Fruit fly (Drosophila melanogaster): ENCODE results near the gene COX5A.

Gene COX5A

DNA sequence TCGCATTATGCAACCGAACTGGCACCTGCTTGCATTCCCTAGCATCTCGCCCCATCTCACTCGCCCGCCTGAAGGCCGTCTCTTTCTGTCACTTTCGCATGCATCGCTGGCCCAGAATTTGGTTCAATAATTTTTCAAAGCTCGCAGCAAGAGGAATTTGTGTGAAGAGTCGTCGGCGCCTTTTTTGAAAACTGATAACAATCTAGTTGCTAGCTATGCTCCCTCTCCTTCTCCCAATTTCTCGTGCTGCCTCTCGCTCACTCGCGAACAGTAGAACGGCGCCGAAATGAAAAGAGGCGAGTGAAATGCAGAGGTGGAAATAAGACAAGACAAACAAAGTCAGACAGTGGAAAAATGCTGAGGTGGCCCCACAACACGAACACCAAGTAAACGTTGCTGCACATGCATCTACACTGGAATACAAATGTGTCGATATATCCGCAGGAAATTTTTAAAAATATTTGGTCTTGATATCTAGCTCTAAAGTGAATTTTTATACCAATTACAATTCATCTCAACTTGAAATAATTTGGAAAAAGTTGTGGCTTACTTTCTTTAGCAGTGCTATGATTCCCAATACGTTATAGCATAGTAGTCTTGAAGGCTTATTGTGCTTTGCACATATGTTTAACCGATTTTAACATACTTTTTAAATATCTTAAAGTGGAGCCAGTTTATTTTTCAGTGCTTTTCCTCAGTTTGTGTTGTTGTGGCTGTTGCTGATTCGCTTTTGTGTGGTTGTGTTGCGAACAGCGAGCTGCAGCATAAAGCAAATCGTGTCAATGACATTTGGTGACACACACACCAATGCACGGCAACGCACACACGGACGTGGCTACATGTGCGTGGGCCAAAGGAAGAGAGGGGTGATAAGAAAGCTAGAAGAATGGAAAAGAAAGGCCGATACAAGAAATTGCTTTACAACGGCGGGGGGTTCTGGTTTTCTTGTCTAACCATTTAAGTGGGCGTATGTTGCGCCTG lies 32.0 kb downstream of the COX5A start (continued):
- TF ChIP-seq amos (GFP tag; IDR thresholded peaks at IDR 0.05; ENCODE audit: partially characterized antibody) (no peak), ato (GFP tag; IDR thresholded peaks at IDR 0.05; ENCODE audit: partially characterized antibody) (no peak), Xrp1 (GFP tag; IDR thresholded peaks at IDR 0.05) (peak; percentile 88), Sry-δ (GFP tag; optimal IDR thresholded peaks at IDR 0.05) (peak; percentile 13), CG7963 (GFP tag; IDR thresholded peaks at IDR 0.05; ENCODE audit: partially characterized antibody) (no peak), gcm (GFP tag; optimal IDR thresholded peaks at IDR 0.05) (peak; percentile 85), Med (GFP tag) (peak; percentile 87), cg (GFP tag; optimal IDR thresholded peaks at IDR 0.05) (peak; percentile 73), cato (GFP tag; optimal IDR thresholded peaks at IDR 0.05; ENCODE audit: borderline replicate concordance) (peak; percentile 70), NC2β (GFP tag; optimal IDR thresholded peaks at IDR 0.05) (peak; percentile 75), sc (optimal IDR thresholded peaks at IDR 0.05) (no peak), sc (GFP tag; optimal IDR thresholded peaks at IDR 0.05) (peak; percentile 90), CG7372 (GFP tag; IDR thresholded peaks at IDR 0.05) (no peak), CHES-1-like (GFP tag; optimal IDR thresholded peaks at IDR 0.05) (no peak), CG7839 (tag; optimal IDR thresholded peaks at IDR 0.05) (peak; percentile 87), CG10431 (GFP tag; optimal IDR thresholded peaks at IDR 0.05) (peak; percentile 88), CG14014 (GFP tag; IDR thresholded peaks at IDR 0.05) (no peak), sqz (GFP tag; optimal IDR thresholded peaks at IDR 0.05) (peak; percentile 78), emc (GFP tag; optimal IDR thresholded peaks at IDR 0.05) (no peak), tll (GFP tag; optimal IDR thresholded peaks at IDR 0.05) (no peak), da (GFP tag; optimal IDR thresholded peaks at IDR 0.05) (no peak), tap (tag; optimal IDR thresholded peaks at IDR 0.05) (peak; percentile 80), tx (GFP tag; optimal IDR thresholded peaks at IDR 0.05) (peak; percentile 62), aop (GFP tag; IDR thresholded peaks at IDR 0.05) (no peak), CG17912 (GFP tag; optimal IDR thresholded peaks at IDR 0.05) (no peak), CG5245 (GFP tag; optimal IDR thresholded peaks at IDR 0.05) (peak; percentile 77), Mad (GFP tag; optimal IDR thresholded peaks at IDR 0.05) (peak; percentile 51), Hr78 (GFP tag; optimal IDR thresholded peaks at IDR 0.05) (peak in 1 of 2 experiments; percentile 90), pum (GFP tag; optimal IDR thresholded peaks at IDR 0.05) (peak; percentile 82), Poxn (GFP tag; IDR thresholded peaks at IDR 0.05) (no peak), CG11247 (GFP tag; IDR thresholded peaks at IDR 0.05) (no peak), BEAF-32 (GFP tag; optimal IDR thresholded peaks at IDR 0.05) (no peak), tio (GFP tag; optimal IDR thresholded peaks at IDR 0.05) (peak; percentile 84), CG17568 (GFP tag; optimal IDR thresholded peaks at IDR 0.05) (peak; percentile 52), CG12769 (tag; optimal IDR thresholded peaks at IDR 0.05) (no peak), CG10147 (GFP tag; optimal IDR thresholded peaks at IDR 0.05) (peak; percentile 54), E2f1 (GFP tag; IDR thresholded peaks at IDR 0.05) (peak; percentile 12; the same call in 1 of the 2 replicates), knrl (GFP tag; IDR thresholded peaks at IDR 0.05; ENCODE audit: partially characterized antibody) (no peak), Fer1 (GFP tag; optimal IDR thresholded peaks at IDR 0.05) (no peak), TFAM (GFP tag; optimal IDR thresholded peaks at IDR 0.05) (peak; percentile 58), CG2129 (GFP tag; IDR thresholded peaks at IDR 0.05; ENCODE audit: partially characterized antibody) (no peak), so (GFP tag; IDR thresholded peaks at IDR 0.05) (peak; percentile 50; the same call in 1 of the 3 replicates), CG6654 (GFP tag; optimal IDR thresholded peaks at IDR 0.05) (peak; percentile 78), CG16779 (GFP tag; IDR thresholded peaks at IDR 0.05) (no peak), ci (GFP tag; IDR thresholded peaks at IDR 0.05) (peak; percentile 80), CG8290 (GFP tag; optimal IDR thresholded peaks at IDR 0.05) (peak; percentile 66), CG8290 (tag; optimal IDR thresholded peaks at IDR 0.05) (peak in 1 of 2 experiments; percentile 26), sim (GFP tag; IDR thresholded peaks at IDR 0.05) (no peak; the same call in 1 of the 2 replicates)

All from whole organism, embryonic.